Worm (Caenorhabditis elegans): ENCODE measurements around the gene gon-4.

ce11 chrIV:10243276-10243675, 45.7 kb downstream of the gon-4 start, which contains the start of gene tkt-1:
- TF ChIP-seq flt-1 (GFP tag; IDR thresholded peaks at IDR 0.05) (no peak), T22C8.4 (GFP tag; IDR thresholded peaks at IDR 0.05) (no peak), tab-1 (GFP tag; IDR thresholded peaks at IDR 0.05) (no peak)
